Worm (Caenorhabditis elegans) whole organism, L1 larva: ENCODE results near the gene Y75B12A.2.

Experiments
- C16A3.4 ChIP-seq: fragments of 150-350 bp; optimal IDR thresholded peaks from 2 replicates; lab custom pipeline; 2014; ENCODE audit warnings: missing biosample characterization, missing genetic modification characterization
- C34B4.2 ChIP-seq: sonication (generic microtip); optimal IDR thresholded peaks from 2 replicates; lab custom pipeline; 2017; ENCODE audit warnings: mild to moderate bottlenecking, missing genetic modification characterization, missing compliant biosample characterization
- F16B12.6 ChIP-seq: fragments of 150-350 bp; optimal IDR thresholded peaks from 2 replicates; lab custom pipeline; 2014; ENCODE audit warnings: missing biosample characterization, missing genetic modification characterization
- Y116A8C.19 ChIP-seq: sonication (generic microtip); optimal IDR thresholded peaks from 2 replicates; lab custom pipeline; 2016; ENCODE audit warnings: missing compliant biosample characterization, missing genetic modification characterization, borderline replicate concordance
- aha-1 ChIP-seq: fragments of 150-350 bp; optimal IDR thresholded peaks from 2 replicates; lab custom pipeline; 2014; ENCODE audit warnings: missing biosample characterization, missing genetic modification characterization
- alr-1 ChIP-seq: fragments of 200-800 bp; sonication (Bioruptor generic); optimal IDR thresholded peaks from 2 replicates; lab custom pipeline; 2018; ENCODE audit warnings: borderline replicate concordance, mild to moderate bottlenecking, missing genetic modification characterization, missing compliant biosample characterization
- ama-1 ChIP-seq: fragments of 150-350 bp; optimal IDR thresholded peaks from 2 replicates; lab custom pipeline; 2014
- ceh-8 ChIP-seq: fragments of 200-800 bp; sonication (Bioruptor generic); optimal IDR thresholded peaks from 2 replicates; lab custom pipeline; 2018; ENCODE audit warnings: mild to moderate bottlenecking, missing genetic modification characterization, moderate library complexity, missing compliant biosample characterization
- ceh-82 ChIP-seq, 3 experiments: fragments of 150-350 bp in 1 of 3; sonication (generic microtip) in 2 of 3; optimal IDR thresholded peaks; 2 replicates each; lab custom pipeline; 2014 to 2017; ENCODE audit warnings: missing biosample characterization in 3 of 3, missing genetic modification characterization in 3 of 3
- ceh-88 ChIP-seq: fragments of 200-800 bp; sonication (Bioruptor generic); IDR thresholded peaks from 2 replicates; pipeline ENCODE4 v1.3.6; 2022; ENCODE audit warnings: missing genetic modification characterization, missing compliant biosample characterization
- ces-1 ChIP-seq: fragments of 150-350 bp; optimal IDR thresholded peaks from 2 replicates; lab custom pipeline; 2014; ENCODE audit warnings: missing biosample characterization, missing genetic modification reagents, missing genetic modification characterization
- dsc-1 ChIP-seq: sonication (generic microtip); optimal IDR thresholded peaks from 2 replicates; lab custom pipeline; 2016; ENCODE audit warnings: mild to moderate bottlenecking, missing genetic modification characterization, missing compliant biosample characterization
- efl-3 ChIP-seq: fragments of 200-800 bp; sonication (Bioruptor generic); optimal IDR thresholded peaks from 2 replicates; lab custom pipeline; 2018; ENCODE audit warnings: mild to moderate bottlenecking, missing genetic modification characterization, missing compliant biosample characterization
- egl-13 ChIP-seq: sonication (generic microtip); optimal IDR thresholded peaks from 2 replicates; lab custom pipeline; 2016; ENCODE audit warnings: missing genotype, missing genetic modification reagents, missing genetic modification characterization, missing compliant biosample characterization
- fkh-8 ChIP-seq: sonication (generic microtip); optimal IDR thresholded peaks from 2 replicates; lab custom pipeline; 2016; ENCODE audit warnings: mild to moderate bottlenecking, missing genetic modification characterization, missing compliant biosample characterization
- fos-1 ChIP-seq: fragments of 150-350 bp; optimal IDR thresholded peaks from 2 replicates; lab custom pipeline; 2014; ENCODE audit warnings: missing biosample characterization, missing genetic modification characterization
- grh-1 ChIP-seq: fragments of 200-800 bp; sonication (Bioruptor generic); IDR thresholded peaks from 2 replicates; pipeline ENCODE4 v1.3.6; 2022; ENCODE audit warnings: missing genetic modification reagents, missing genetic modification characterization, missing compliant biosample characterization
- hpl-2 ChIP-seq: fragments of 150-350 bp; optimal IDR thresholded peaks from 2 replicates; lab custom pipeline; 2014; ENCODE audit warnings: missing biosample characterization, missing genetic modification reagents, missing genetic modification characterization
- lin-13 ChIP-seq: fragments of 150-350 bp; optimal IDR thresholded peaks from 2 replicates; lab custom pipeline; 2014; ENCODE audit warnings: missing biosample characterization, missing genetic modification reagents, missing genetic modification characterization
- lin-14 ChIP-seq: fragments of 200-800 bp; sonication (Bioruptor generic); optimal IDR thresholded peaks from 2 replicates; lab custom pipeline; 2018; ENCODE audit warnings: mild to moderate bottlenecking, missing genetic modification characterization, moderate library complexity, missing compliant biosample characterization
- lin-15B ChIP-seq: fragments of 150-350 bp; sonication (generic microtip); optimal IDR thresholded peaks from 3 replicates; lab custom pipeline; 2014; ENCODE audit warnings: missing biosample characterization, missing genetic modification characterization
- lir-3 ChIP-seq: sonication (generic microtip); optimal IDR thresholded peaks from 2 replicates; lab custom pipeline; 2016; ENCODE audit warnings: mild to moderate bottlenecking, missing genetic modification characterization, moderate library complexity, missing compliant biosample characterization; ENCODE audit not compliant: poor library complexity
- lsy-2 ChIP-seq, 2 experiments: fragments of 150-350 bp; optimal IDR thresholded peaks; 2 replicates each; lab custom pipeline; 2014; ENCODE audit warnings: missing biosample characterization in 2 of 2, missing genetic modification characterization in 2 of 2
- mep-1 ChIP-seq: fragments of 150-350 bp; optimal IDR thresholded peaks from 2 replicates; lab custom pipeline; 2014; ENCODE audit warnings: missing biosample characterization, missing genetic modification characterization
- nhr-237 ChIP-seq: fragments of 150-350 bp; optimal IDR thresholded peaks from 2 replicates; lab custom pipeline; 2014; ENCODE audit warnings: missing biosample characterization, missing genetic modification characterization
- nhr-28 ChIP-seq: fragments of 150-350 bp; optimal IDR thresholded peaks from 2 replicates; lab custom pipeline; 2014; ENCODE audit warnings: missing biosample characterization, missing genetic modification characterization
- nhr-47 ChIP-seq: sonication (generic microtip); optimal IDR thresholded peaks from 2 replicates; lab custom pipeline; 2016; ENCODE audit warnings: mild to moderate bottlenecking, missing genetic modification characterization, moderate library complexity, missing compliant biosample characterization
- nhr-71 ChIP-seq: sonication (generic microtip); optimal IDR thresholded peaks from 2 replicates; lab custom pipeline; 2016; ENCODE audit warnings: mild to moderate bottlenecking, missing genetic modification characterization, moderate library complexity, missing compliant biosample characterization
- nhr-85 ChIP-seq: sonication (generic microtip); peaks from one replicate; lab custom pipeline; 2016; ENCODE audit warnings: missing genetic modification characterization, inconsistent platforms, missing compliant biosample characterization
- nhr-90 ChIP-seq: sonication (generic microtip); optimal IDR thresholded peaks from 2 replicates; lab custom pipeline; 2016; ENCODE audit warnings: mild to moderate bottlenecking, missing genetic modification characterization, missing compliant biosample characterization; ENCODE audit not compliant: poor library complexity
- rnt-1 ChIP-seq: sonication (generic microtip); optimal IDR thresholded peaks from 2 replicates; lab custom pipeline; 2016; ENCODE audit warnings: mild to moderate bottlenecking, missing genetic modification characterization, moderate library complexity, missing compliant biosample characterization
- skn-1 ChIP-seq: fragments of 150-350 bp; optimal IDR thresholded peaks from 2 replicates; lab custom pipeline; 2014; ENCODE audit warnings: missing biosample characterization, missing genetic modification characterization
- sox-4 ChIP-seq: sonication (generic microtip); optimal IDR thresholded peaks from 2 replicates; lab custom pipeline; 2016; ENCODE audit warnings: missing genetic modification characterization, missing compliant biosample characterization
- sup-37 ChIP-seq: fragments of 200-800 bp; sonication (Bioruptor generic); optimal IDR thresholded peaks from 2 replicates; lab custom pipeline; 2018; ENCODE audit warnings: mild to moderate bottlenecking, missing genetic modification characterization, missing compliant biosample characterization
- swsn-7 ChIP-seq: sonication (generic microtip); optimal IDR thresholded peaks from 2 replicates; lab custom pipeline; 2016; ENCODE audit warnings: missing genetic modification characterization, missing compliant biosample characterization
- tbx-2 ChIP-seq: sonication (generic microtip); optimal IDR thresholded peaks from 2 replicates; lab custom pipeline; 2016; ENCODE audit warnings: missing genetic modification characterization, missing compliant biosample characterization
- tlp-1 ChIP-seq: fragments of 150-350 bp; optimal IDR thresholded peaks from 2 replicates; lab custom pipeline; 2014; ENCODE audit warnings: missing biosample characterization, missing genetic modification characterization
- unc-130 ChIP-seq: fragments of 150-350 bp; optimal IDR thresholded peaks from 2 replicates; lab custom pipeline; 2017; ENCODE audit warnings: missing biosample characterization, missing genetic modification characterization, inconsistent platforms
- unc-30 ChIP-seq: sonication (generic microtip); optimal IDR thresholded peaks from 2 replicates; lab custom pipeline; 2017; ENCODE audit warnings: missing biosample characterization, missing genetic modification characterization
- zip-4 ChIP-seq: fragments of 200-800 bp; sonication (Bioruptor generic); optimal IDR thresholded peaks from 2 replicates; lab custom pipeline; 2018; ENCODE audit warnings: mild to moderate bottlenecking, missing genetic modification characterization, moderate library complexity, missing compliant biosample characterization
- ztf-4 ChIP-seq: fragments of 150-350 bp; optimal IDR thresholded peaks from 2 replicates; lab custom pipeline; 2014; ENCODE audit warnings: missing biosample characterization, missing genetic modification characterization

Y75B12A.2 gene

DNA sequence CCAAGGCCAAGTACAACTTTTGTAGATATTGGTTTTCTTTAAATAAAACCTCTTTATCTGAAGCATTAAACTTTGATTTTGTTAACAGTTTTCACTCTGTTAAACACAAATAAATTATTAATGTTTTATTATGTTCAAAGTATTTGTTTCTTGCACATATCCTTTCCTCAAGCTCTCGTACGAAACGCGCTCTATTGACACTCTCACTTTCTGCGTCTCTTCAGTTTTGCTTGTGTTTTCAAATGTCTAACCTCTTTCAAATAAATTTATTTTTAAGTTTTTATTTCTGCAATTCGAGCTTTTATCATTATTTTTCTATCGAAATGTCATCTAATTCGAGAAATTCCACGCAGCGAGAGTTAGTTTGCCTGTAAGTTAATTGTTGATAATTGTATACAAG is 34.4 kb downstream of the Y75B12A.2 start, which contains the start of gene K08F9.4 (continued):
- peak; percentile 75 to 82 for TF ChIP-seq lsy-2 (tag; optimal IDR thresholded peaks at IDR 0.05; lab: Kevin White, UChicago)
- no peak for TF ChIP-seq aha-1 (tag; lab: Kevin White, UChicago)
- TF ChIP-seq fkh-8 (tag; lab: Kevin White, UChicago), result peak; percentile 13
- TF ChIP-seq nhr-47 (tag; lab: Kevin White, UChicago), result peak; percentile 68
- peak; percentile 70 for TF ChIP-seq skn-1 (tag; lab: Kevin White, UChicago)
- peak; percentile 80 for TF ChIP-seq nhr-71 (tag; lab: Kevin White, UChicago)
- TF ChIP-seq lir-3 (tag; lab: Kevin White, UChicago), result peak; percentile 46
- TF ChIP-seq fos-1 (tag; lab: Kevin White, UChicago), result no peak
- no peak for TF ChIP-seq alr-1 (tag; lab: Kevin White, UChicago)
- TF ChIP-seq unc-30 (tag; lab: Kevin White, UChicago), result no peak
- TF ChIP-seq nhr-237 (tag; lab: Kevin White, UChicago), result peak; percentile 55
- peak; percentile 75 for TF ChIP-seq nhr-90 (tag; lab: Kevin White, UChicago)
- TF ChIP-seq grh-1, result peak; percentile 31; the same call in 1 of the 2 replicates

DNA sequence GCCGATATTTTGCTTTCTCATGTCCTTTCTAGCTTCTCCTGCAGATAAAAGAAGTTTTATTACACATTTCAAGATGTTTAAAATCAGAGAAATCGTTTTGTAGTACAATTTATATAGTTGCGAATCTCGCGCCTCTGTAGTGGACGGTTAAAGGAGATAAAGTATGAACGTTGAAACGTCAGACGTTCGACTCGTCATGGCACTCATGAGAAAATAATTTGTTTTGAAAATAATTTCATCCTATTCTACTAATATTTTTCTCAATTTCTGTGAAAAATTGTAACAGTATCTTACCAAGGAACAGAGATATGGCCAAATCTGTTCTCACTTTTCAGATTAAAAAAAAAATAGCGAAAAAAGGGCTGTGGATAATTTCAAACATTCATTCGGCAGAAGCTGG is 38.4 kb downstream of the Y75B12A.2 start, which contains the start of gene T09F5.20:
Gene T09F5.20, minus strand, starts transcription at position 101 of the 400 bp plus-strand sequence.
- TF ChIP-seq nhr-28 (tag; lab: Kevin White, UChicago), result no peak
- TF ChIP-seq egl-13, result no peak

DNA sequence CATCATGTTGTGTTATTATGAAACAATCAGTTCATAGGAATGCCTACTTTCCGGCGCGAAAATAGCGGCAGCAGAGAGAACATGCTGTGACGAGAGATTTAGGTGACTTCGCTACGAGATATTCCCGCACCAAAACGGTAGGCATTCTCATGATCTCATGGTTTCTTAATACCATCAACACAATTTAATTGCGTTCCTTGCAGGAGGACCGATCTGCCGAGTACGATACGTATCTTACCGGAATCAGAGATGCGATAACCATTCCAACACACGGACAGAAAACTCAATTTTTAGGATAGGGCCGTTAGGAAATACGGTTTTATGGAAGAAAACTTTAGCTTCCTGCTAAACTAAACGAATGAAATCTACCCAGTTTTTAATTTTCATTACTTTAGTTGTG is 39.4 kb downstream of the Y75B12A.2 start, which contains the start of gene T09F5.1:
Gene T09F5.1, plus strand, starts transcription at position 301 of the 400 bp plus-strand sequence.
- TF ChIP-seq ama-1 (no peak), alr-1 (tag; lab: Kevin White, UChicago) (no peak), sup-37 (no peak), ceh-88 (GFP tag; lab: Robert Waterston, UW) (no peak), hpl-2 (no peak), Y116A8C.19 (tag; lab: Kevin White, UChicago) (no peak), zip-4 (GFP tag; lab: Kevin White, UChicago) (no peak), rnt-1 (tag; lab: Kevin White, UChicago) (no peak), ceh-82 (tag; optimal IDR thresholded peaks at IDR 0.05; lab: Kevin White, UChicago) (no peak), ceh-8 (GFP tag; lab: Kevin White, UChicago) (no peak), tlp-1 (tag; lab: Kevin White, UChicago) (no peak), unc-130 (tag; lab: Kevin White, UChicago) (no peak)

DNA sequence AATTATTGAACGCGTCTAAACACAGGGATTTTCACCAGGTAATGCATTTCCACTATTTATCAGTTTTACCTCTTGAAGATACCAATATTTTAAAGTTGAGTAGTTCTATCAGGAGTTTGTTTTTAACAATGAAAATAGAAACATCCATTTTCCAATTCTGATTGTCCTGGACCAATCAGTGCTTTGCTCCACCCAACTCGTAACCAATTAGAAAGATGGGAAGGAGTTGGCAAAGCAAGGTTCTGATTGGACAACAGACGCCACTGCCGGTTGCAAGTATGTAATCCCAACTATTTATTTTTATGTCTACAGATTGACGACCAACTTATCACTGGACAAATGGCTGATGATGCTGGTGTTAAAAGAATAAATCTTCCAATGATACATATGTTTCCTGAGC is 40.8 kb downstream of the Y75B12A.2 start:
- TF ChIP-seq tbx-2 (tag; lab: Kevin White, UChicago) (no peak), sup-37 (no peak), efl-3 (GFP tag; lab: Kevin White, UChicago) (no peak), C34B4.2 (tag; lab: Kevin White, UChicago) (no peak), F16B12.6 (tag; lab: Kevin White, UChicago) (no peak), ces-1 (GFP tag; lab: Kevin White, UChicago) (no peak), lin-13 (GFP tag; lab: Kevin White, UChicago) (no peak), nhr-237 (tag; lab: Kevin White, UChicago) (no peak), C16A3.4 (tag; lab: Kevin White, UChicago) (no peak), swsn-7 (tag; lab: Kevin White, UChicago) (no peak), mep-1 (no peak), ztf-4 (tag; lab: Kevin White, UChicago) (no peak), lin-15B (no peak), dsc-1 (no peak), lin-14 (GFP tag; lab: Kevin White, UChicago) (no peak), egl-13 (no peak), Y116A8C.19 (tag; lab: Kevin White, UChicago) (no peak), nhr-85 (no peak), sox-4 (tag; lab: Kevin White, UChicago) (no peak)
